Worm (Caenorhabditis elegans): ENCODE data around the gene dpy-19.

- TF ChIP-seq fax-1 (tag; optimal IDR thresholded peaks at IDR 0.05), result no peak
- TF ChIP-seq nhr-11 (tag; optimal IDR thresholded peaks at IDR 0.05), result no peak
- TF ChIP-seq pqm-1 (tag; optimal IDR thresholded peaks at IDR 0.05), result no peak
- TF ChIP-seq tbx-2 (tag; optimal IDR thresholded peaks at IDR 0.05), result no peak
- TF ChIP-seq ceh-30 (tag; optimal IDR thresholded peaks at IDR 0.05), result no peak
- no peak for TF ChIP-seq elt-4 (tag; optimal IDR thresholded peaks at IDR 0.05)
- no peak for TF ChIP-seq ref-2 (tag; optimal IDR thresholded peaks at IDR 0.05)
- TF ChIP-seq unc-55 (GFP tag; optimal IDR thresholded peaks at IDR 0.05), result no peak
- no peak for TF ChIP-seq gmeb-2 (tag; optimal IDR thresholded peaks at IDR 0.05)
- no peak for TF ChIP-seq sox-4 (tag; optimal IDR thresholded peaks at IDR 0.05)
Measured at ce11 chrIII:8685590-8686240, 18.4 kb upstream of the dpy-19 start.

All from whole organism, late embryonic.